Worm (Caenorhabditis elegans) whole organism, midembryonic: Measurements from ENCODE around the gene hpa-1.

Source experiments
- T22C8.4 ChIP-seq: fragments of 200-800 bp; sonication (Bioruptor generic); IDR thresholded peaks from 2 replicates; pipeline ENCODE4 v1.3.6; 2022; ENCODE audit warnings: missing genetic modification characterization, missing compliant biosample characterization
- flt-1 ChIP-seq: fragments of 200-800 bp; sonication (Bioruptor generic); IDR thresholded peaks from 2 replicates; pipeline ENCODE4 v1.3.6; 2022; ENCODE audit warnings: missing genetic modification characterization, missing compliant biosample characterization
- klf-2 ChIP-seq: fragments of 200-800 bp; sonication (Bioruptor generic); conservative IDR thresholded peaks from 2 replicates; pipeline ENCODE4 v1.3.6; 2022; ENCODE audit warnings: missing genetic modification reagents, missing genetic modification characterization, missing compliant biosample characterization
- med-1 ChIP-seq: sonication (generic microtip); optimal IDR thresholded peaks from 2 replicates; lab custom pipeline; 2017; ENCODE audit warnings: missing genetic modification characterization, mild to moderate bottlenecking, missing compliant biosample characterization, antibody characterized with exemption, missing genetic modification reagents; ENCODE audit not compliant: insufficient read depth
- ztf-29 ChIP-seq: fragments of 200-800 bp; sonication (Bioruptor generic); IDR thresholded peaks from 2 replicates; pipeline ENCODE4 v1.3.6; 2022; ENCODE audit warnings: missing genetic modification reagents, missing genetic modification characterization, missing compliant biosample characterization

ce11 chrIV:16277902-16278301 is 45.0 kb upstream of the hpa-1 start, which contains the start of gene ccch-2:
- TF ChIP-seq klf-2 (GFP tag; lab: Robert Waterston, UW) = no peak
- TF ChIP-seq flt-1 = no peak
- TF ChIP-seq med-1 = no peak
- no peak for TF ChIP-seq T22C8.4 (GFP tag; lab: Robert Waterston, UW)
- no peak for TF ChIP-seq ztf-29
